Worm (Caenorhabditis elegans): ENCODE data around the gene clec-136.

DNA sequence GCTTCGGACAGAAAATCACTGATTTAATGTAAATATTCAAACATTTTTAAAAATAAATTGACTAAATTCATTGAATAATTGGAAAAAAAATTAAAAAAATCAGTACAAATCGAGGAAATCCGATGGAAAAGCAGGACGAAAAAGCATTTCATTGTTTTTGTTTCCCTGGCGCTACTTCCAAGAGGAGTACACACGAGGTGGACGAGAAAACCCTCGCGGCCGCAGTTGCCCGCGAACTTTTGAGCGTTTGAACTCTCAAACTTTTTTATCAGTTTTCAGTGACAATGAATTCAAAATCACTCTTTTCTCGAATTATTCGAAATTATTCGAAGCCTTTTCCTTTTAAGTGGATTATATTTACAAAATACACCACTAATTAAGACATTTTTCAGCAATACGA lies 13.3 kb downstream of the clec-136 start, which contains the start of gene F35D11.4:
- no peak for TF ChIP-seq C06A6.2 (GFP tag; conservative IDR thresholded peaks at IDR 0.05)
- no peak for TF ChIP-seq ceh-79 (tag; optimal IDR thresholded peaks at IDR 0.05)
- TF ChIP-seq ceh-27 (GFP tag; optimal IDR thresholded peaks at IDR 0.05): peak; percentile 85
- TF ChIP-seq zim-3 (tag; optimal IDR thresholded peaks at IDR 0.05): no peak
- TF ChIP-seq ama-1 (optimal IDR thresholded peaks at IDR 0.05): no peak
- no peak for TF ChIP-seq ama-1 (GFP tag; optimal IDR thresholded peaks at IDR 0.05)
- no peak for TF ChIP-seq ets-4 (GFP tag; optimal IDR thresholded peaks at IDR 0.05)
- no peak for TF ChIP-seq C17E4.6 (GFP tag; IDR thresholded peaks at IDR 0.05)
- TF ChIP-seq hlh-26 (GFP tag; conservative IDR thresholded peaks at IDR 0.05): no peak
- TF ChIP-seq dox-1 (GFP tag; IDR thresholded peaks at IDR 0.05): no peak
- TF ChIP-seq nfyb-1 (GFP tag; IDR thresholded peaks at IDR 0.05): no peak
- peak; percentile 75 for TF ChIP-seq mcd-1 (GFP tag; IDR thresholded peaks at IDR 0.05)
- TF ChIP-seq snpc-4 (GFP tag; optimal IDR thresholded peaks at IDR 0.05): no peak
- peak in 3 of 4 experiments; percentile 10 to 52 (median 27) for TF ChIP-seq snpc-4 (tag; optimal IDR thresholded peaks at IDR 0.05)
- peak; percentile 46 for TF ChIP-seq athp-1 (tag; optimal IDR thresholded peaks at IDR 0.05)
